Fruit fly (Drosophila melanogaster): ENCODE results near the gene CG46505.
"Not testable (repeated sequence)": the region's sequence is repeated elsewhere in the genome, so short reads cannot be mapped to it uniquely, and the experiment has no call there.

DNA sequence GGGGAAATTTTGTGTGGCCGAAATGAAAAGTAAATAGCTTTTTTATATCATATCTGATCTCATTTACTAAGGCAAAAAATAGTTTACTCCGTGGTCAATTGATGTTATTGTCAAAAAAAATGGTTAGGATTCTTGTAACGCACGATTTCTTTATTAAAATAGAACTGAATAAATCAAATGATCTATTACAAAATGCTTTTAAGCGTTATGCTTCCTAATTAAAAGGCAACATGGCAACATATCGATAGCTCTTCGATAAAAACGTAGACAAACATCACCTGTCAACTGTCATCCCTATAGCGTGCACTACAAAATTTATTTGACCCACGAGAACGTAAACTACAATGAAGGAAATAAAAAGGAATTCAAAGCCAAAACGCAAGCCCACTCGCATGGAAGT is 24.6 kb downstream of the CG46505 start, which contains the start of gene CG46510:
- TF ChIP-seq usp (GFP tag; optimal IDR thresholded peaks at IDR 0.05); CG8478 (optimal IDR thresholded peaks at IDR 0.05); pan (optimal IDR thresholded peaks at IDR 0.05); psq (optimal IDR thresholded peaks at IDR 0.05): not testable (repeated sequence)
